Worm (Caenorhabditis elegans) whole organism, mixed stage, embryonic: Measurements from ENCODE around the gene ugt-6.
A peak's percentile ranks its signal among the peaks of the same experiment; 100 is the strongest.

ENCODE experiments used
- M03D4.4 ChIP-seq: sonication (generic microtip); optimal IDR thresholded peaks from 2 replicates; lab custom pipeline; 2017; ENCODE audit warnings: mild to moderate bottlenecking, missing genetic modification characterization, missing compliant biosample characterization
- bed-3 ChIP-seq: fragments of 200-800 bp; sonication (Bioruptor generic); optimal IDR thresholded peaks from 3 replicates; lab custom pipeline; 2018; ENCODE audit warnings: mild to moderate bottlenecking, missing genetic modification characterization, moderate library complexity, missing compliant biosample characterization
- blmp-1 ChIP-seq: fragments of 150-350 bp; optimal IDR thresholded peaks from 2 replicates; lab custom pipeline; 2014; ENCODE audit warnings: missing biosample characterization, missing genetic modification characterization
- ceh-39 ChIP-seq: fragments of 150-350 bp; optimal IDR thresholded peaks from 2 replicates; lab custom pipeline; 2014; ENCODE audit warnings: missing biosample characterization, missing genetic modification characterization
- ces-1 ChIP-seq: fragments of 150-350 bp; optimal IDR thresholded peaks from 2 replicates; lab custom pipeline; 2014; ENCODE audit warnings: missing biosample characterization, missing genetic modification reagents, missing genetic modification characterization
- drap-1 ChIP-seq: fragments of 200-800 bp; sonication (Bioruptor generic); optimal IDR thresholded peaks from 3 replicates; lab custom pipeline; 2018; ENCODE audit warnings: mild to moderate bottlenecking, missing genetic modification characterization, missing compliant biosample characterization
- elt-3 ChIP-seq: fragments of 150-350 bp; optimal IDR thresholded peaks from 2 replicates; lab custom pipeline; 2014; ENCODE audit warnings: missing biosample characterization, missing genetic modification characterization
- flh-1 ChIP-seq: fragments of 200-800 bp; sonication (Bioruptor generic); optimal IDR thresholded peaks from 2 replicates; lab custom pipeline; 2018; ENCODE audit warnings: mild to moderate bottlenecking, missing genetic modification characterization, moderate library complexity, missing compliant biosample characterization
- ham-2 ChIP-seq: fragments of 200-800 bp; sonication (Bioruptor generic); optimal IDR thresholded peaks from 2 replicates; lab custom pipeline; 2018; ENCODE audit warnings: mild to moderate bottlenecking, missing genetic modification characterization, missing compliant biosample characterization
- hlh-1 ChIP-seq: fragments of 150-350 bp; optimal IDR thresholded peaks from 2 replicates; lab custom pipeline; 2014; ENCODE audit warnings: missing biosample characterization, missing genetic modification reagents, missing genetic modification characterization
- lin-13 ChIP-seq: fragments of 150-350 bp; optimal IDR thresholded peaks from 2 replicates; lab custom pipeline; 2014; ENCODE audit warnings: missing biosample characterization, missing genetic modification characterization
- lin-32 ChIP-seq: fragments of 200-800 bp; sonication (Bioruptor generic); optimal IDR thresholded peaks from 2 replicates; lab custom pipeline; 2018; ENCODE audit warnings: mild to moderate bottlenecking, missing genetic modification characterization, missing compliant biosample characterization
- lsy-2 ChIP-seq: fragments of 150-350 bp; optimal IDR thresholded peaks from 2 replicates; lab custom pipeline; 2014; ENCODE audit warnings: missing biosample characterization, missing genetic modification characterization
- mab-5 ChIP-seq: fragments of 150-350 bp; optimal IDR thresholded peaks from 2 replicates; lab custom pipeline; 2014; ENCODE audit warnings: missing biosample characterization, missing genetic modification characterization
- mep-1 ChIP-seq: fragments of 150-350 bp; optimal IDR thresholded peaks from 2 replicates; lab custom pipeline; 2017; ENCODE audit warnings: missing biosample characterization, missing genetic modification reagents, missing genetic modification characterization, inconsistent platforms
- mls-2 ChIP-seq: sonication (generic microtip); optimal IDR thresholded peaks from 2 replicates; lab custom pipeline; 2016; ENCODE audit warnings: mild to moderate bottlenecking, missing genetic modification characterization, moderate library complexity, missing compliant biosample characterization
- nhr-12 ChIP-seq: fragments of 150-350 bp; optimal IDR thresholded peaks from 2 replicates; lab custom pipeline; 2014; ENCODE audit warnings: missing biosample characterization, missing genetic modification characterization
- nhr-2 ChIP-seq: fragments of 150-350 bp; optimal IDR thresholded peaks from 2 replicates; lab custom pipeline; 2014; ENCODE audit warnings: missing biosample characterization, missing genetic modification characterization
- nhr-237 ChIP-seq: fragments of 150-350 bp; optimal IDR thresholded peaks from 2 replicates; lab custom pipeline; 2014; ENCODE audit warnings: missing biosample characterization, missing genetic modification characterization
- nhr-28 ChIP-seq: fragments of 150-350 bp; optimal IDR thresholded peaks from 2 replicates; lab custom pipeline; 2014; ENCODE audit warnings: missing biosample characterization, missing genetic modification characterization
- pha-4 ChIP-seq: fragments of 150-350 bp; optimal IDR thresholded peaks from 2 replicates; lab custom pipeline; 2018; ENCODE audit warnings: missing biosample characterization, missing genetic modification reagents, missing genetic modification characterization
- sem-2 ChIP-seq: fragments of 200-800 bp; sonication (Bioruptor generic); optimal IDR thresholded peaks from 2 replicates; lab custom pipeline; 2018; ENCODE audit warnings: mild to moderate bottlenecking, missing genetic modification characterization, missing compliant biosample characterization
- snpc-4 ChIP-seq: fragments of 150-350 bp; optimal IDR thresholded peaks from 2 replicates; lab custom pipeline; 2014; ENCODE audit warnings: missing biosample characterization, missing genetic modification characterization
- sptf-1 ChIP-seq: sonication (generic microtip); optimal IDR thresholded peaks from 2 replicates; lab custom pipeline; 2017; ENCODE audit warnings: mild to moderate bottlenecking, missing genetic modification characterization, moderate library complexity, missing compliant biosample characterization
- tbx-8 ChIP-seq: fragments of 200-800 bp; sonication (Bioruptor generic); optimal IDR thresholded peaks from 2 replicates; lab custom pipeline; 2018; ENCODE audit warnings: mild to moderate bottlenecking, missing genetic modification characterization, moderate library complexity, missing compliant biosample characterization
- unc-120 ChIP-seq: sonication (generic microtip); optimal IDR thresholded peaks from 2 replicates; lab custom pipeline; 2017; ENCODE audit warnings: missing genetic modification characterization, missing compliant biosample characterization; ENCODE audit not compliant: poor library complexity, severe bottlenecking
- unc-39 ChIP-seq: fragments of 150-350 bp; optimal IDR thresholded peaks from 2 replicates; lab custom pipeline; 2014; ENCODE audit warnings: missing biosample characterization, missing genetic modification characterization
- zip-8 ChIP-seq: fragments of 150-350 bp; optimal IDR thresholded peaks from 2 replicates; lab custom pipeline; 2014; ENCODE audit warnings: missing biosample characterization, missing genetic modification characterization
- ztf-11 ChIP-seq: fragments of 150-350 bp; optimal IDR thresholded peaks from 2 replicates; lab custom pipeline; 2014; ENCODE audit warnings: missing biosample characterization, missing genetic modification characterization

The ugt-6 gene

DNA sequence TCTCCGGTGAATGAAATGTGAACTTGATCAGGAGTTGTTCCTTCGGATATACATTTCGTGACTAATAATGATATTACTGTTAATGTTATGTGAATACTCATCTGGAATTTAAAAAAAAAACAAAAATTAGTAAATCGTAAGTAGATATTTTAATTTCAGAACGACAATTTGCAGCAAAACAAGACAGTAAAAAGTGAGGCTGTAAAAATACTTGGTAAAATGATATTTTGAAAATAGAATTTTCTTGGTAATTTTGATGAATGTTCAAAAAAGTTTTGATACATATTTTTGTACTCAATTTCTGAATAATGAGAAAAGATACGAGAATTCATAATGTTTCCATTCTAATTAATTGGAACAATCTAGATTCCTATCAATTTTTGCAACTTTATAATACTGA, 38.4 kb downstream of the ugt-6 start, which contains the start of gene papl-1:
papl-1 (minus strand) TSS at position 101 of the 400 bp plus-strand sequence.
- TF ChIP-seq sptf-1 (no peak), nhr-28 (tag; lab: Kevin White, UChicago) (no peak)

DNA sequence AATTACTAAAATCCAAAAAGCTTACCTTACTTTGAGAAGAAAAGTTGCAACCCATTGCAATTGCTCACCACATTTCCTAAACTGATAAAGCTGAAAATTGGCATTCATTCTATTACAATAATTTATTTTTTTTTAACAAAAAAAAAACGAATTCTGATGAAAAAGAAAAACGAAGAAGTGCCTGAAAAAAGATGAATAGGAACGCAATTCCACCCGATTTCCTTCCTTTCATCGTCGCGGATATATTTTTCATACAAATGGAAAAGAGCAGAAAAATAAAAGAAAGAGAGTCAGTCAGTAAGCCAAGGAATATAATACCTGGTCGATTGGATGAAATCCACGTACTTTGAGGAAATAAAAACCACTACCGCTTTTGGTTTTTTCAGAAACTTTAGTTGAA, 43.2 kb downstream of the ugt-6 start, which contains the start of gene gpa-13:
gpa-13 (minus strand) TSS at position 101 of the 400 bp plus-strand sequence.
- TF ChIP-seq lsy-2 (tag; lab: Kevin White, UChicago) = no peak
- TF ChIP-seq ceh-39 (tag; lab: Kevin White, UChicago) = no peak
- no peak for TF ChIP-seq zip-8 (tag; lab: Kevin White, UChicago)
- TF ChIP-seq, all 35 proteins: peak for 0

DNA sequence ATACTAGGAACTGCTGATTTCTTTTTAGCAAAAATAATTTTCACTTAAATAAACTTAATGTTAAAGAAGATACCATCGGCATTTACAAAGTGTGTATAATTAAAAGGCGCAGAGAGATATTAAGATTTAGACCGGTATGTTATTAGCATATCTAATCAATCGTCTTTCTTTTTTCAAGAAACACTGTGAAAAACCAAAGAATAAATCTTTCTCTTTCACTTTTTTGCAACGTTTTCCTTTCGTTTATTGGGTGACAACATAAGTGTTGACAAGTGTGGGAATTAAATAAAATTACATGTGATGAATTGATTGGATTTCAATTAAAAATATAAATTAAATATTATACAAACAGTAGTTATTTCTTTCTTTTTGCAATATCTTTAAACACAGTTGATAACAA, 45.6 kb downstream of the ugt-6 start, which contains the start of gene C15C8.8:
C15C8.8 (minus strand) TSS at position 101 of the 400 bp plus-strand sequence.
- no peak for TF ChIP-seq nhr-2 (tag; lab: Kevin White, UChicago)

DNA sequence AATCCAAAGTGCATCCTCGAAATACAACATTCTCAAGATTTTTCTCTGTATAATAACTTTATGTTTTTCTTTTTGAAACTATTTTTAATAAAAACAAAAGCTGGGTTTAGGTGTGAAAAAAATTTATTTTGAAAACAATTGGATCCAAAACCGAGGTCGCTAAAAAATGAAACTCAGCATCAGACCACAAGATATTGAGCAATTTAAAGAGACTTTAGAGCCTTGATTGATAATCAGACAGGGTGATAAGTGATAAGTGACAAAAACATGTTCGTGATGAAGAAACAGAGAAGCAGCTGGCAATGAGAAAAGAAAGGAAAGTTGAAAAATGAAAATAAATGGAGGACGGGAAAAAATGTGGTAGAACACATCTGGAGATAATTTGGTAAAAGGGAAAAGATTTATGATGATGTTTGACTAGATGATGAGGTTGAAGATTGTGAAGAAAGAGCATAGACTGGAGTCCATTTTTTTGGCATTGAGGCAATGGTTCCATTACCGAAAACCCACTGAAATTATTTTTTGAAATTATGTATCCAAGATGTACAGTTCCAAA, 46.5 kb downstream of the ugt-6 start, which contains the start of gene C15C8.6:
C15C8.6 (minus strand) TSS at position 51 of the 556 bp plus-strand sequence.
- TF ChIP-seq lin-13 (tag; lab: Kevin White, UChicago) = no peak
- TF ChIP-seq mab-5 (tag; lab: Kevin White, UChicago) = no peak
- no peak for TF ChIP-seq blmp-1
- TF ChIP-seq pha-4 = no peak
- TF ChIP-seq M03D4.4 (tag; lab: Kevin White, UChicago) = no peak
- TF ChIP-seq nhr-237 (tag; lab: Kevin White, UChicago) = no peak
- no peak for TF ChIP-seq sem-2 (GFP tag; lab: Kevin White, UChicago)
- no peak for TF ChIP-seq mep-1 (tag; lab: Kevin White, UChicago)
- no peak for TF ChIP-seq unc-39 (tag; lab: Kevin White, UChicago)
- no peak for TF ChIP-seq hlh-1 (tag; lab: Kevin White, UChicago)
- no peak for TF ChIP-seq flh-1 (GFP tag; lab: Kevin White, UChicago)
- TF ChIP-seq elt-3 = no peak
- TF ChIP-seq nhr-2 (tag; lab: Kevin White, UChicago) = no peak
- no peak for TF ChIP-seq drap-1 (GFP tag; lab: Kevin White, UChicago)
- TF ChIP-seq ceh-39 (tag; lab: Kevin White, UChicago) = no peak
- no peak for TF ChIP-seq snpc-4 (tag; lab: Kevin White, UChicago)
- TF ChIP-seq ztf-11 (tag; lab: Kevin White, UChicago) = no peak

DNA sequence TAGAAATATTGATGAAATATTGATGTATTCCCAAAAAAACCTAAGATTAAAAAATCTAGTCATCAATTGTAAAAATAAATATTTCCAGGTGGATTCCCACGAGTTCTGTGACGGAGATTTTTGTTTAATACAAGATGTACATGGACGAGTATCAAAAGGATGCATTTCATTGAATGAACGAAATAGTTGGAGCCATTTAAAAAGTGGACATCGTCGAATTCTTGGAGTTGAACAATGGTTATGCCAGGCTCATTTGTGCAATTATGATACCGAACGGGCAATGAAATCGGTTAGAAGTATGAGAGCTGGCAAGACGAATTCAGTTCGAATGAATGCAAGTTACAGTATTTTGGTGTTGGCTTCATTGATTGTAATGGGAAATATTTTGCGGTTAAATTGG, 48.5 kb downstream of the ugt-6 start:
- TF ChIP-seq unc-39 (tag; lab: Kevin White, UChicago) = no peak
- TF ChIP-seq ces-1 = no peak
- TF ChIP-seq tbx-8 = no peak
- TF ChIP-seq ceh-39 (tag; lab: Kevin White, UChicago) = no peak
- TF ChIP-seq drap-1 (GFP tag; lab: Kevin White, UChicago) = no peak
- TF ChIP-seq ham-2 (GFP tag; lab: Kevin White, UChicago) = no peak
- no peak for TF ChIP-seq nhr-12 (tag; lab: Kevin White, UChicago)
- no peak for TF ChIP-seq lin-32 (GFP tag; lab: Kevin White, UChicago)
- no peak for TF ChIP-seq M03D4.4 (tag; lab: Kevin White, UChicago)
- no peak for TF ChIP-seq mab-5 (tag; lab: Kevin White, UChicago)
- TF ChIP-seq unc-120 = no peak
- TF ChIP-seq mep-1 (tag; lab: Kevin White, UChicago) = no peak
- TF ChIP-seq snpc-4 (tag; lab: Kevin White, UChicago) = no peak
- TF ChIP-seq elt-3 = no peak
- no peak for TF ChIP-seq lsy-2 (tag; lab: Kevin White, UChicago)
- TF ChIP-seq nhr-2 (tag; lab: Kevin White, UChicago) = no peak
- no peak for TF ChIP-seq nhr-237 (tag; lab: Kevin White, UChicago)
- TF ChIP-seq bed-3 (GFP tag; lab: Kevin White, UChicago) = no peak
- TF ChIP-seq sem-2 (GFP tag; lab: Kevin White, UChicago) = no peak
- no peak for TF ChIP-seq nhr-28 (tag; lab: Kevin White, UChicago)
- TF ChIP-seq, all 35 proteins: peak for 0

DNA sequence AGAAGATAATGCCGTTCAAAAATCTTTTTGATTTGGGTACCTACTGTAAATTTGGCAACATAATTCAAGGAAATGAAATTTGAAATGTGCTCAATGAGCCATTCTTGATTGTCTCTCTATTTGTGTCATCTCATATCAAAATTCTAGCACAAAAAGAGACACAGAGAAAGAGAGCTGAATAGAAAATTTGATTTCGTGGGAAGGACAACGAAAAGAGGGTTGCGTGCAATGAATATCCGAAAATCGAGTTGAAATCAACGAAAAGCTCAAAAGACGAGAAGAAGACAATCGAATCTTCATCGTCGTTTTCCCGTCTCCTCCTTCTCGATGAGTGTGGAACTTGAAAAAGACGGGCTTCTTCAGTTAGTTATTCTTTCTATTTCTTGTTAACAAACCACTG, 50.2 kb downstream of the ugt-6 start, which contains the start of gene C15C8.5:
C15C8.5 (plus strand) TSS at position 152 of the 400 bp plus-strand sequence.
- TF ChIP-seq ces-1 = peak; percentile 97
- no peak for TF ChIP-seq mls-2 (tag; lab: Kevin White, UChicago)
- TF ChIP-seq, all 35 proteins: peak for 1
